Worm (Caenorhabditis elegans) whole organism, L4/young adult: ENCODE data around the gene xpf-1.

Experiments
- W03F9.2 ChIP-seq: fragments of 150-350 bp; optimal IDR thresholded peaks from 2 replicates; lab custom pipeline; 2014; ENCODE audit warnings: missing biosample characterization, missing genetic modification characterization
- dao-5 ChIP-seq: sonication (generic microtip); optimal IDR thresholded peaks from 2 replicates; lab custom pipeline; 2016; ENCODE audit warnings: missing genotype, missing genetic modification characterization, moderate library complexity, missing compliant biosample characterization
- him-1 ChIP-seq: sonication (generic microtip); optimal IDR thresholded peaks from 2 replicates; lab custom pipeline; 2016; ENCODE audit warnings: missing genotype, missing genetic modification reagents, missing genetic modification characterization, missing compliant biosample characterization

- no peak for TF ChIP-seq him-1 (tag; lab: Kevin White, UChicago)
- TF ChIP-seq W03F9.2 (tag; lab: Kevin White, UChicago) = no peak
- TF ChIP-seq dao-5 (tag; lab: Kevin White, UChicago) = no peak
Observed at ce11 chrII:11727438-11727837, 31.5 kb downstream of the xpf-1 start.
